Worm (Caenorhabditis elegans) whole organism, midembryonic: Measurements from ENCODE around the gene C14C6.13.

Experiments
- T22C8.4 ChIP-seq: fragments of 200-800 bp; sonication (Bioruptor generic); IDR thresholded peaks from 2 replicates; pipeline ENCODE4 v1.3.6; 2022; ENCODE audit warnings: missing genetic modification characterization, missing compliant biosample characterization
- cog-1 ChIP-seq: sonication (generic microtip); optimal IDR thresholded peaks from 2 replicates; lab custom pipeline; 2016; ENCODE audit warnings: missing genetic modification characterization, missing compliant biosample characterization
- flt-1 ChIP-seq: fragments of 200-800 bp; sonication (Bioruptor generic); IDR thresholded peaks from 2 replicates; pipeline ENCODE4 v1.3.6; 2022; ENCODE audit warnings: missing genetic modification characterization, missing compliant biosample characterization
- klf-2 ChIP-seq: fragments of 200-800 bp; sonication (Bioruptor generic); conservative IDR thresholded peaks from 2 replicates; pipeline ENCODE4 v1.3.6; 2022; ENCODE audit warnings: missing genetic modification reagents, missing genetic modification characterization, missing compliant biosample characterization
- med-1 ChIP-seq: sonication (generic microtip); optimal IDR thresholded peaks from 2 replicates; lab custom pipeline; 2017; ENCODE audit warnings: missing genetic modification characterization, mild to moderate bottlenecking, missing compliant biosample characterization, antibody characterized with exemption, missing genetic modification reagents; ENCODE audit not compliant: insufficient read depth
- ref-1 ChIP-seq: fragments of 200-800 bp; sonication (Bioruptor generic); conservative IDR thresholded peaks from 2 replicates; pipeline ENCODE4 v1.3.6; 2022; ENCODE audit warnings: missing genetic modification reagents, missing genetic modification characterization, missing compliant biosample characterization
- tab-1 ChIP-seq: fragments of 200-800 bp; sonication (Bioruptor generic); IDR thresholded peaks from 2 replicates; pipeline ENCODE4 v1.3.6; 2022; ENCODE audit warnings: missing genetic modification characterization, missing compliant biosample characterization
- ztf-23 ChIP-seq: fragments of 200-800 bp; sonication (Bioruptor generic); IDR thresholded peaks from 2 replicates; pipeline ENCODE4 v1.3.6; 2022; ENCODE audit warnings: missing genetic modification reagents, missing genetic modification characterization, missing compliant biosample characterization
- ztf-29 ChIP-seq: fragments of 200-800 bp; sonication (Bioruptor generic); IDR thresholded peaks from 2 replicates; pipeline ENCODE4 v1.3.6; 2022; ENCODE audit warnings: missing genetic modification reagents, missing genetic modification characterization, missing compliant biosample characterization

The C14C6.13 gene

ce11 chrV:574639-575038, at the start of gene C14C6.13:
TSS of gene C14C6.13 (minus strand) at chrV:574739.
- TF ChIP-seq klf-2 (GFP tag; lab: Robert Waterston, UW) = no peak

DNA sequence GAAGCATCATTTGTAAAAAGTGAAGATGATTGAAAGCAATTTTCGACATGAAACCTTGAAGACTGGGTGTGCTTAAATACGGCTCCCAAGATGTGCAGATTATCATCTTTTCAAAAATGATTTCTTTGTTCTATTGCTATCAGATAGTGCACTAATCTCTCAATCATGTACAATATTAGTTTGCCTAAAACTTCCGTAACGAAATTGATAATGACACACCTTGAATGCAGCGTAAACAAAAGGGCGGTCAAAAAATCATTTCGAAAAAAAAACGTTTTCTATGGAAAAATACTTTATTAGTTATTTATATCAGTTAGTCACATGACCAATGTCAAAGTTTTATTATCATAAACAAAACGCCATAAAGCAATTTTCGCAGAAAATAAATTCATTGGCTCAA, 48.4 kb upstream of the C14C6.13 start, which contains the start of gene F48G7.5:
F48G7.5 (minus strand) TSS at position 34 of the 400 bp plus-strand sequence.
- TF ChIP-seq tab-1 (GFP tag; lab: Robert Waterston, UW) = no peak
- TF ChIP-seq ztf-23 = no peak
- TF ChIP-seq ztf-29 (GFP tag; lab: Robert Waterston, UW) = no peak
- no peak for TF ChIP-seq ref-1 (GFP tag; lab: Robert Waterston, UW)
- no peak for TF ChIP-seq T22C8.4
- TF ChIP-seq klf-2 (GFP tag; lab: Robert Waterston, UW) = no peak
- no peak for TF ChIP-seq cog-1 (tag; lab: Kevin White, UChicago)
- TF ChIP-seq med-1 = no peak
- no peak for TF ChIP-seq flt-1 (GFP tag; lab: Robert Waterston, UW)

DNA sequence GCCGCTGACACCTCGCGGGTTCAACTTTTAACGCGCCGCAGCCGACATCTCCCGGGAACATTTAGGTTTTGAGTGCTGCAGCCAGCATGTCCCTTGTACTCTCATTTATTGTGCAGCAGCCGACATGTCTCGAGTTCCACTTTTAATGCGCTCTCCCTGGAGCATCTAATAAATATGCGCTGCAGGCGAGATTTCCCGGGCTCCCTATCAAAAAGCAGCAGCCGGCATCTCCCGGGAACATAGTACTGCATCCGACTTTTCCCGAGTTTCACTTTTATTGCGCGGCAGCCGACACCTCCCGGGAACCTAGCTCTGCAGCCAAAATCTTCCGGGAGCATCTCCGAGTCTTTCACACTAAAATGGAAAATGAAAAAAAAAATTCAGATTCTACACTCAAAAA, 46.4 kb upstream of the C14C6.13 start:
- TF ChIP-seq ztf-23 (no peak), tab-1 (GFP tag; lab: Robert Waterston, UW) (no peak), ztf-29 (GFP tag; lab: Robert Waterston, UW) (no peak), cog-1 (tag; lab: Kevin White, UChicago) (no peak), klf-2 (GFP tag; lab: Robert Waterston, UW) (no peak), flt-1 (GFP tag; lab: Robert Waterston, UW) (no peak), med-1 (no peak), T22C8.4 (no peak), ref-1 (GFP tag; lab: Robert Waterston, UW) (no peak)

- TF ChIP-seq T22C8.4 (no peak), ref-1 (GFP tag; lab: Robert Waterston, UW) (no peak), med-1 (no peak), tab-1 (GFP tag; lab: Robert Waterston, UW) (no peak), ztf-29 (GFP tag; lab: Robert Waterston, UW) (no peak), klf-2 (GFP tag; lab: Robert Waterston, UW) (no peak), cog-1 (tag; lab: Kevin White, UChicago) (peak; percentile 24)
These were observed 44.5 kb upstream of the C14C6.13 start, which contains the start of gene F48G7.4 for ce11 chrV:619054-619453. TSS of gene F48G7.4 (plus strand) at chrV:619453.

DNA sequence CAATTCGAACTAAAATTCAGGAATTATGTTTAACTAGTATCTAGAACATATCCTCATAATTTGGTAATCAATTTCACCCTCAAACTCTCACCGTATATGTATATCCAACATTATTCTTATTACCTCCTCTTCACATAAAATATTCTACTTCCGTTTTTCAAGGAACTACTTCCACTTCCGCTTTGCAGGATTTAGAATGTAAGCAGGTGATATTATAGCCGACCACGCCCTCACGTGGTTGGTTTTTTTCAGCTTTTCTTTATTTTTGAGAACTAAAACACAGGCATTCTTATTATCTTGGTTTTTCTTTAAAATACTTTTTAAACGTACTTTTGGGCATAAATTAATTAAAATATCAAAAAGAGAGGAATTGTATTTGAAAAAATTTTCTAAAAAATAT, 43.4 kb upstream of the C14C6.13 start:
- TF ChIP-seq ztf-29 (GFP tag; lab: Robert Waterston, UW) (no peak), tab-1 (GFP tag; lab: Robert Waterston, UW) (no peak), klf-2 (GFP tag; lab: Robert Waterston, UW) (no peak), cog-1 (tag; lab: Kevin White, UChicago) (no peak), ref-1 (GFP tag; lab: Robert Waterston, UW) (no peak), med-1 (no peak), T22C8.4 (no peak), flt-1 (GFP tag; lab: Robert Waterston, UW) (no peak)

- TF ChIP-seq cog-1 (tag; lab: Kevin White, UChicago) = no peak
- TF ChIP-seq klf-2 (GFP tag; lab: Robert Waterston, UW) = no peak
- no peak for TF ChIP-seq T22C8.4
- no peak for TF ChIP-seq ref-1 (GFP tag; lab: Robert Waterston, UW)
- no peak for TF ChIP-seq tab-1 (GFP tag; lab: Robert Waterston, UW)
- no peak for TF ChIP-seq ztf-23
- no peak for TF ChIP-seq ztf-29 (GFP tag; lab: Robert Waterston, UW)
- TF ChIP-seq med-1 = no peak
- no peak for TF ChIP-seq flt-1 (GFP tag; lab: Robert Waterston, UW)
These were observed 40.7 kb upstream of the C14C6.13 start, which contains the start of gene F48G7.13 for ce11 chrV:615275-615674. TSS of gene F48G7.13 (plus strand) at chrV:615575.

DNA sequence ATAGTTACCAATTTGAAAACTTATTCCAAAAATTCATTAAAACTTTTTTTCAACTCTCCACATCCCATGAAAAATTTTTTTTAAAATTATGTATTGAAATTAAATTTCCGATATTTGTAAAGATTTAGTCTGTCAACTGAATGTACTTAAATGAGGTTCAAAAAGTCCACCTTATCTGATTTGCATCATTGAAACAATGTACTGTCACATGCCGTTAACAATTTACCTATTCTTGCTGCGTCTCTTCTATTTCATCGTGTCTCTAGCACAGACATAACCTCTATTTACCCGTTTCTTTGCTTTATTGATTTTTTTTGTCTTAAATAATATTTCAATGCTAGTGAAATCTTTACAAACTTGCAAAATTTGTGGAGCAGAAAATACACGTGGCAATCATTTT, 35.7 kb upstream of the C14C6.13 start, which contains the start of gene nhr-90:
nhr-90 (plus strand) TSS at position 296 of the 400 bp plus-strand sequence.
- TF ChIP-seq med-1 (no peak), klf-2 (GFP tag; lab: Robert Waterston, UW) (no peak), flt-1 (GFP tag; lab: Robert Waterston, UW) (no peak), tab-1 (GFP tag; lab: Robert Waterston, UW) (no peak), ref-1 (GFP tag; lab: Robert Waterston, UW) (no peak), ztf-29 (GFP tag; lab: Robert Waterston, UW) (no peak), ztf-23 (no peak), T22C8.4 (no peak), cog-1 (tag; lab: Kevin White, UChicago) (no peak)

- TF ChIP-seq flt-1 (GFP tag; lab: Robert Waterston, UW) (no peak), tab-1 (GFP tag; lab: Robert Waterston, UW) (no peak), ztf-29 (GFP tag; lab: Robert Waterston, UW) (no peak), cog-1 (tag; lab: Kevin White, UChicago) (no peak), med-1 (no peak), klf-2 (GFP tag; lab: Robert Waterston, UW) (no peak), ztf-23 (no peak), ref-1 (GFP tag; lab: Robert Waterston, UW) (no peak), T22C8.4 (no peak)
These were observed 35.1 kb upstream of the C14C6.13 start, which contains the start of gene srlf-36 for ce11 chrV:609671-610070. TSS of gene srlf-36 (minus strand) at chrV:609771.

ce11 chrV:608844-609243, 34.3 kb upstream of the C14C6.13 start, which contains the start of gene srw-109:
TSS of gene srw-109 (minus strand) at chrV:608944.
- no peak for TF ChIP-seq cog-1 (tag; lab: Kevin White, UChicago)
- TF ChIP-seq tab-1 (GFP tag; lab: Robert Waterston, UW) = no peak
- TF ChIP-seq ref-1 (GFP tag; lab: Robert Waterston, UW) = no peak
- TF ChIP-seq flt-1 (GFP tag; lab: Robert Waterston, UW) = no peak

ce11 chrV:604105-604504, 29.6 kb upstream of the C14C6.13 start, which contains the start of gene srlf-37:
TSS of gene srlf-37 (minus strand) at chrV:604205.
- TF ChIP-seq ref-1 (GFP tag; lab: Robert Waterston, UW) (no peak), flt-1 (GFP tag; lab: Robert Waterston, UW) (no peak), med-1 (no peak), ztf-29 (GFP tag; lab: Robert Waterston, UW) (no peak), ztf-23 (no peak), T22C8.4 (no peak), cog-1 (tag; lab: Kevin White, UChicago) (no peak), klf-2 (GFP tag; lab: Robert Waterston, UW) (no peak), tab-1 (GFP tag; lab: Robert Waterston, UW) (no peak)
